Fruit fly (Drosophila melanogaster) whole organism, adult: Measurements from ENCODE around the gene cib.

ENCODE experiments used
- CG11617 ChIP-seq: fragments of 200-800 bp; sonication (Bioruptor generic); optimal IDR thresholded peaks from 2 replicates; lab custom pipeline; 2017; ENCODE audit warnings: mild to moderate bottlenecking, missing biosample characterization, missing genetic modification reagents, missing genetic modification characterization
- CG7045 ChIP-seq: fragments of 200-800 bp; sonication (Bioruptor generic); optimal IDR thresholded peaks from 2 replicates; lab custom pipeline; 2017; ENCODE audit warnings: missing biosample characterization, mild to moderate bottlenecking, missing genetic modification characterization
- CG7101 ChIP-seq: fragments of 200-800 bp; sonication (Bioruptor generic); optimal IDR thresholded peaks from 2 replicates; lab custom pipeline; 2018; ENCODE audit warnings: missing biosample characterization, mild to moderate bottlenecking, missing genetic modification characterization, moderate library complexity
- Mnt ChIP-seq: fragments of 200-800 bp; sonication (Bioruptor generic); optimal IDR thresholded peaks from 2 replicates; lab custom pipeline; 2016; ENCODE audit warnings: missing biosample characterization, mild to moderate bottlenecking, missing genetic modification characterization
- bab1 ChIP-seq: fragments of 200-800 bp; sonication (Bioruptor generic); optimal IDR thresholded peaks from 3 replicates; lab custom pipeline; 2019; ENCODE audit warnings: missing biosample characterization, mild to moderate bottlenecking, missing genetic modification characterization, moderate library complexity
- cic ChIP-seq: fragments of 200-800 bp; sonication (Bioruptor generic); optimal IDR thresholded peaks from 2 replicates; lab custom pipeline; 2017; ENCODE audit warnings: missing biosample characterization, mild to moderate bottlenecking, missing genetic modification characterization, moderate library complexity
- kay ChIP-seq: fragments of 200-800 bp; sonication (Bioruptor generic); peaks from one replicate; lab custom pipeline; 2016; ENCODE audit warnings: missing biosample characterization, missing genetic modification characterization, borderline replicate concordance

DNA sequence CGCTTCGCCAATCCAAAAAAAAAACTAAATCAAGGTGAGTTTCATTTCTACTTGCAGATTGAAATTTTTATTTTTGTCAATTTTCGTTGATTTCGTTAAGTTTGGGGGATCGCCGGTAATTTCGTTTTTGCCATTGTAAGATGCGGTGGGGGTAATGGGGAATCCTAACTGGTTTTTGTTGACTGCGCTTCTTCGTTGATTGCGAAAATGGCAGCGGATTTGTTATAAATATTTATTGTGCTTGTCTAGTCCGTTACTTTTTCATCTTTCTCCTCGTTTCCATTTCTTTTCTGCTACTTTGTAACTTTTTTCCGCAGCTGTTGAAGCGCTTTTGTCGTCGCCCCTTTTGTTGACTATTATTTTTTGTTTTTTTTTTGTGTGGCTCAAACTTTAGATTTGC, 327 bp downstream of the cib start:
- TF ChIP-seq CG7045 (GFP tag; lab: Kevin White, UChicago) = no peak
- no peak for TF ChIP-seq bab1 (GFP tag; lab: Kevin White, UChicago)
- no peak for TF ChIP-seq kay (GFP tag; lab: Kevin White, UChicago)
- no peak for TF ChIP-seq CG11617
- TF ChIP-seq Mnt = no peak
- TF ChIP-seq cic = no peak
- TF ChIP-seq CG7101 (tag; lab: Kevin White, UChicago) = no peak
